Worm (Caenorhabditis elegans): ENCODE results near the gene snx-13.

ce11 chrIV:17099113-17099512, 11.9 kb upstream of the snx-13 start:
- TF ChIP-seq pqm-1 (tag; optimal IDR thresholded peaks at IDR 0.05) (no peak), fkh-6 (tag; optimal IDR thresholded peaks at IDR 0.05) (peak; percentile 9), ztf-16 (tag; optimal IDR thresholded peaks at IDR 0.05) (no peak), ahr-1 (tag; optimal IDR thresholded peaks at IDR 0.05) (peak; percentile 18), unc-86 (tag; optimal IDR thresholded peaks at IDR 0.05) (no peak), sox-2 (GFP tag; IDR thresholded peaks at IDR 0.05) (no peak), ceh-22 (tag; optimal IDR thresholded peaks at IDR 0.05) (no peak), unc-55 (GFP tag; optimal IDR thresholded peaks at IDR 0.05) (no peak)
